Fruit fly (Drosophila melanogaster): ENCODE results near the gene Remo.

The Remo gene

dm6 chrX:13275139-13275538 lies 12.7 kb upstream of the Remo start (continued):
- TF ChIP-seq CG15269 (tag; optimal IDR thresholded peaks at IDR 0.05) (peak; percentile 67), wek (GFP tag; optimal IDR thresholded peaks at IDR 0.05) (no peak), Neu2 (GFP tag; optimal IDR thresholded peaks at IDR 0.05; ENCODE audit: borderline replicate concordance) (no peak), cwo (GFP tag; optimal IDR thresholded peaks at IDR 0.05) (no peak), CG7963 (GFP tag; IDR thresholded peaks at IDR 0.05; ENCODE audit: partially characterized antibody) (no peak), lab (GFP tag; optimal IDR thresholded peaks at IDR 0.05) (peak; percentile 47), crp (GFP tag; optimal IDR thresholded peaks at IDR 0.05) (no peak), CG11504 (tag; optimal IDR thresholded peaks at IDR 0.05) (peak; percentile 68), Xbp1 (GFP tag; optimal IDR thresholded peaks at IDR 0.05) (peak; percentile 39), sna (GFP tag; IDR thresholded peaks at IDR 0.05; ENCODE audit: partially characterized antibody) (no peak), PHDP (tag; optimal IDR thresholded peaks at IDR 0.05) (peak; percentile 58), Spps (tag; optimal IDR thresholded peaks at IDR 0.05) (no peak), Bdp1 (GFP tag; optimal IDR thresholded peaks at IDR 0.05) (no peak), gfzf (GFP tag; optimal IDR thresholded peaks at IDR 0.05) (no peak), CG18599 (GFP tag; optimal IDR thresholded peaks at IDR 0.05) (peak; percentile 54), CG7556 (GFP tag; optimal IDR thresholded peaks at IDR 0.05) (peak; percentile 59), Dek (tag; optimal IDR thresholded peaks at IDR 0.05) (peak; percentile 2), al (GFP tag; IDR thresholded peaks at IDR 0.05) (peak; percentile 28; the same call in 1 of the 2 replicates), trh (GFP tag; optimal IDR thresholded peaks at IDR 0.05) (no peak), CG6683 (GFP tag; optimal IDR thresholded peaks at IDR 0.05) (peak; percentile 12), bigmax (GFP tag; optimal IDR thresholded peaks at IDR 0.05) (no peak), ap (GFP tag; IDR thresholded peaks at IDR 0.05) (0 out of 2 replicates have a peak, but pooled peaks have one; percentile 2), lola (GFP tag; optimal IDR thresholded peaks at IDR 0.05) (peak in 1 of 3 experiments; percentile 56), Camta (GFP tag; optimal IDR thresholded peaks at IDR 0.05) (no peak), slbo (GFP tag; IDR thresholded peaks at IDR 0.05) (peak; percentile 57), amos (GFP tag; IDR thresholded peaks at IDR 0.05; ENCODE audit: partially characterized antibody) (no peak), CG14710 (tag; optimal IDR thresholded peaks at IDR 0.05) (peak; percentile 50), HmgZ (tag; optimal IDR thresholded peaks at IDR 0.05) (peak; percentile 7), Sry-β (GFP tag; optimal IDR thresholded peaks at IDR 0.05) (no peak), CG6791 (GFP tag; IDR thresholded peaks at IDR 0.05; ENCODE audit: partially characterized antibody) (no peak), CG5953 (GFP tag; IDR thresholded peaks at IDR 0.05) (no peak), CG8290 (GFP tag; optimal IDR thresholded peaks at IDR 0.05) (no peak), CG8290 (tag; optimal IDR thresholded peaks at IDR 0.05) (no peak), tup (GFP tag; optimal IDR thresholded peaks at IDR 0.05) (no peak), Fer1 (GFP tag; optimal IDR thresholded peaks at IDR 0.05) (peak; percentile 23), prd (optimal IDR thresholded peaks at IDR 0.05) (no peak), prd (GFP tag; IDR thresholded peaks at IDR 0.05) (peak; percentile 64), CG9437 (GFP tag; optimal IDR thresholded peaks at IDR 0.05) (peak; percentile 36), CG10209 (GFP tag; optimal IDR thresholded peaks at IDR 0.05) (peak; percentile 36), Usf (GFP tag; optimal IDR thresholded peaks at IDR 0.05) (peak; percentile 27), Gug (GFP tag; IDR thresholded peaks at IDR 0.05) (0 out of 4 replicates have a peak, but pooled peaks have one; percentile 20), CG1602 (GFP tag; optimal IDR thresholded peaks at IDR 0.05) (peak; percentile 39), Trl (optimal IDR thresholded peaks at IDR 0.05) (peak in 1 of 2 experiments; percentile 4), Trl (GFP tag; optimal IDR thresholded peaks at IDR 0.05) (no peak), CG12391 (tag; optimal IDR thresholded peaks at IDR 0.05) (peak; percentile 58), Opbp (GFP tag; IDR thresholded peaks at IDR 0.05; ENCODE audit: partially characterized antibody) (no peak), Ets65A (GFP tag) (no peak), CG2678 (tag; optimal IDR thresholded peaks at IDR 0.05) (peak; percentile 71), Mrtf (GFP tag; IDR thresholded peaks at IDR 0.05) (peak; percentile 41; the same call in 1 of the 3 replicates), CG10147 (GFP tag; optimal IDR thresholded peaks at IDR 0.05) (peak; percentile 40)
